Worm (Caenorhabditis elegans) whole organism, early embryonic: ENCODE results near the gene F20G2.6.

Experiments used
- B0310.2 ChIP-seq: sonication (generic microtip); optimal IDR thresholded peaks from 2 replicates; lab custom pipeline; 2016; ENCODE audit warnings: mild to moderate bottlenecking, missing genetic modification characterization, missing compliant biosample characterization
- F13C5.2 ChIP-seq: sonication (generic microtip); optimal IDR thresholded peaks from 2 replicates; lab custom pipeline; 2017; ENCODE audit warnings: mild to moderate bottlenecking, missing genetic modification characterization, inconsistent platforms, missing compliant biosample characterization
- aly-1 ChIP-seq: sonication (generic microtip); optimal IDR thresholded peaks from 2 replicates; lab custom pipeline; 2016; ENCODE audit warnings: missing genetic modification characterization, missing compliant biosample characterization
- ama-1 ChIP-seq: fragments of 150-350 bp; optimal IDR thresholded peaks from 2 replicates; lab custom pipeline; 2014
- ceh-13 ChIP-seq: fragments of 200-800 bp; sonication (Bioruptor generic); optimal IDR thresholded peaks from 2 replicates; lab custom pipeline; 2018; ENCODE audit warnings: mild to moderate bottlenecking, missing genetic modification characterization, missing compliant biosample characterization
- ceh-36 ChIP-seq: sonication (generic microtip); optimal IDR thresholded peaks from 2 replicates; lab custom pipeline; 2016; ENCODE audit warnings: missing genetic modification characterization, inconsistent platforms, missing compliant biosample characterization
- ets-7 ChIP-seq: sonication (generic microtip); optimal IDR thresholded peaks from 2 replicates; lab custom pipeline; 2016; ENCODE audit warnings: missing genotype, missing genetic modification characterization, missing compliant biosample characterization
- flt-1 ChIP-seq: fragments of 200-800 bp; sonication (Bioruptor generic); IDR thresholded peaks from 2 replicates; pipeline ENCODE4 v1.3.6; 2022; ENCODE audit warnings: missing genetic modification characterization, missing compliant biosample characterization
- hmbx-1 ChIP-seq: sonication (generic microtip); optimal IDR thresholded peaks from 2 replicates; lab custom pipeline; 2016; ENCODE audit warnings: mild to moderate bottlenecking, missing genetic modification characterization, missing compliant biosample characterization
- hmg-4 ChIP-seq: fragments of 200-800 bp; sonication (Bioruptor generic); optimal IDR thresholded peaks from 2 replicates; lab custom pipeline; 2018; ENCODE audit warnings: mild to moderate bottlenecking, missing genetic modification characterization, missing compliant biosample characterization
- hnd-1 ChIP-seq: sonication (generic microtip); optimal IDR thresholded peaks from 2 replicates; lab custom pipeline; 2016; ENCODE audit warnings: missing genetic modification characterization, missing compliant biosample characterization
- pes-1 ChIP-seq: fragments of 200-800 bp; sonication (Bioruptor generic); IDR thresholded peaks from 2 replicates; pipeline ENCODE4 v1.3.6; 2022; ENCODE audit warnings: missing genetic modification reagents, missing genetic modification characterization, missing compliant biosample characterization
- scrt-1 ChIP-seq: fragments of 200-800 bp; sonication (Bioruptor generic); IDR thresholded peaks from 2 replicates; pipeline ENCODE4 v1.3.6; 2022; ENCODE audit warnings: missing genetic modification characterization, missing compliant biosample characterization
- sea-1 ChIP-seq: fragments of 200-800 bp; sonication (Bioruptor generic); conservative IDR thresholded peaks from 2 replicates; pipeline ENCODE4 v1.3.6; 2022; ENCODE audit warnings: missing genetic modification characterization, missing compliant biosample characterization
- tbx-11 ChIP-seq: fragments of 200-800 bp; sonication (Bioruptor generic); IDR thresholded peaks from 2 replicates; pipeline ENCODE4 v1.3.6; 2022; ENCODE audit warnings: missing genetic modification characterization, missing compliant biosample characterization
- tbx-37 ChIP-seq: fragments of 200-800 bp; sonication (Bioruptor generic); conservative IDR thresholded peaks from 2 replicates; pipeline ENCODE4 v1.3.6; 2022; ENCODE audit warnings: missing genetic modification reagents, missing genetic modification characterization, missing compliant biosample characterization
- tra-4 ChIP-seq: sonication (generic microtip); optimal IDR thresholded peaks from 2 replicates; lab custom pipeline; 2017; ENCODE audit warnings: missing genetic modification characterization, missing compliant biosample characterization

The F20G2.6 gene

ce11 chrV:13780902-13781301, 18.0 kb downstream of the F20G2.6 start:
- TF ChIP-seq hmg-4 (GFP tag; lab: Kevin White, UChicago) (no peak), tbx-11 (GFP tag; lab: Robert Waterston, UW) (no peak), B0310.2 (tag; lab: Kevin White, UChicago) (no peak), ets-7 (tag; lab: Kevin White, UChicago) (no peak), pes-1 (GFP tag; lab: Robert Waterston, UW) (no peak), hnd-1 (tag; lab: Kevin White, UChicago) (no peak), sea-1 (no peak), F13C5.2 (tag; lab: Kevin White, UChicago) (no peak), ceh-36 (tag; lab: Kevin White, UChicago) (no peak), tbx-37 (GFP tag; lab: Robert Waterston, UW) (no peak), scrt-1 (GFP tag; lab: Robert Waterston, UW) (no peak), hmbx-1 (tag; lab: Kevin White, UChicago) (no peak), ama-1 (lab: Kevin White, UChicago) (no peak), flt-1 (GFP tag; lab: Robert Waterston, UW) (no peak), ceh-13 (GFP tag; lab: Kevin White, UChicago) (no peak), aly-1 (no peak), tra-4 (tag; lab: Kevin White, UChicago) (no peak)

- TF ChIP-seq hmbx-1 (tag; lab: Kevin White, UChicago) = no peak
These were observed 19.3 kb downstream of the F20G2.6 start, which contains the start of gene decr-1.1 for ce11 chrV:13782190-13782589. decr-1.1 (plus strand) TSS chrV:13782399.

DNA sequence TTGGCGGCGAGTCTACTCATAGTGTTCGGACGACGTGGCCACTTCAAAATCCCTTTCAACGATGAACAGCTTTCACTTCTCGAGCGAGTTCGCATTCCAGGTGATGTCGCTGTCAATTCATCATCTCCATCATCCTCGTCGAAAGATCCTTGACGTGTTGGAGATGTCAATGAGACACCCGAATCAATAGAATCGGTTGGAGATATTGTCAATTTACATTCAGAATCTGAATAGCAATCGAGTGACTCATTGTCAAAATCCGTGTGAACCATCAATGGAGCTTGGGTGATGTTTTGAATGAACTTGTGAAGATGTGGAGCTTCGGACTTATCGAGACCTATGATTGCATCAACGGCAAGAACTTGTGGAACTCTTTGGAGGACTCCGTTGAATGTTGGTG, 22.9 kb downstream of the F20G2.6 start:
- no peak for TF ChIP-seq tra-4 (tag; lab: Kevin White, UChicago)
- TF ChIP-seq tbx-37 (GFP tag; lab: Robert Waterston, UW) = no peak
- no peak for TF ChIP-seq B0310.2 (tag; lab: Kevin White, UChicago)
- no peak for TF ChIP-seq aly-1
- TF ChIP-seq ceh-36 (tag; lab: Kevin White, UChicago) = no peak
- no peak for TF ChIP-seq ets-7 (tag; lab: Kevin White, UChicago)
- TF ChIP-seq ama-1 (lab: Kevin White, UChicago) = no peak
- TF ChIP-seq hmg-4 (GFP tag; lab: Kevin White, UChicago) = no peak
- TF ChIP-seq hnd-1 (tag; lab: Kevin White, UChicago) = no peak

DNA sequence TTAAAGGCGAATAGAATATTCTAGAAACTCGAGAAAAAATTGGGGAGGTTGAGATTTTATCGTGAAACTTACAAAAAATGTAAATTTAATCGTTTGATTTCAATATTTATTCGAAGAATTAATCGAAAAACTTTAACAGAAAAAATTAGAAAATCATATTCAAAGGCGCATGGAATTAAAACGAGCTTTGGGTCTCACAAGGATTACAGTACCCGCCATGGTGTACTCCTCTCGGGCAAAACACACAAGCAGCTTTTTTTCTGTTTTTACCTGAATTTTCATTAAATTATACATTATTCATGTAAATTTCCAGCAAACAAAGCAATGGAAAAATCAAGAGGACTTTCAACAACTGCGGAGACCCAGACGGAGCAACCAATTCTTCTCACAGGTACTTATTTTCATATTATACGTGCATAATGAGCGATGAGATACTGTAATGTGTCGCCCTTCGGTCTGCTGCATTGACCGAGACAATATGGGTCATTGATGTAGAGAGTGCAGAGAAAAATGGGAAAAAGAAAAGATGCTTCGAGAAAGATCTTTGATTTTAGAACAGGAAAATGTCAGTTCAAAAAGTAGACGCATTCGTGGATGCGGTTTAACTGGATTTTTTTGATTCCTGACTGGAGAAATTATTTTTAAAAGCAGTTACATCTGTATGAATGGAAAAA, 24.5 kb downstream of the F20G2.6 start, which contains the start of the genes F53C11.4 and F53C11.5:
F53C11.4 (minus strand) TSS at position 128 of the 674 bp plus-strand sequence.
F53C11.5 (plus strand) TSS at position 325 of the 674 bp plus-strand sequence.
- TF ChIP-seq aly-1 (no peak), pes-1 (GFP tag; lab: Robert Waterston, UW) (no peak)

DNA sequence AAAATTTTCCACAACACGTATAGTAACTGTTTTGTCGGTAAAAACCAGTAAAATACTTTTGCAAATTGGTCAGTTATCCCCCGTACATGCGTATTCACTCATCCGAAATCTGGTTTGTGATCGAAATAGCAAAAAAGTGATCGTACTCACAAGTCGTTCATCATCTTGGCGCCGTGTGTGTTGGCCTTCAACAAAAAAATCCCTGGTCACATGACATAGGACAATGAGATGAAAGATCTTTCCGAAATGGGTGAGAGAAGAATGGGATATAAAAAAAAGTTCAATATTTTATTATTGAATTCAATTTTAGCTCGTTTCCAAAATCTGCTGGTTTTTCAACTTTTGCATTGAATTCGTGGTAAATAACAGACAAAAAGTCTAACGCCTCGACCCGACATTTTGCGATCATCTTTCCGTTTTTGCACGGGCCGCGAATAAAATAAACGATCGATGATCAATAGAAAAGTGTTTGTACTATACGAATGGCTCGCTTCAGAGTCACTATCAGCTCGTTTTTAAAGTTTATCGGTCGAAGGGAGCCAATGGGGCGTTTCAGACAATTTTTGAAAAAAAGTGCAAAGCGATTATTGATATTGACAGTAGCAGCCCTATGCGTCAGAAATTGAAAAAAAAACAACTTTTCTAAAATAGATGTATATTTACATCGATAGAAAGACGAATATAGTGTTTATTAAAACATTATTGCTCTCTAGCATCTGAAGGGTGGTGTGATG, 25.2 kb downstream of the F20G2.6 start:
- no peak for TF ChIP-seq hmbx-1 (tag; lab: Kevin White, UChicago)
- no peak for TF ChIP-seq flt-1 (GFP tag; lab: Robert Waterston, UW)
- no peak for TF ChIP-seq tbx-11 (GFP tag; lab: Robert Waterston, UW)
- TF ChIP-seq tra-4 (tag; lab: Kevin White, UChicago) = no peak
- no peak for TF ChIP-seq sea-1

DNA sequence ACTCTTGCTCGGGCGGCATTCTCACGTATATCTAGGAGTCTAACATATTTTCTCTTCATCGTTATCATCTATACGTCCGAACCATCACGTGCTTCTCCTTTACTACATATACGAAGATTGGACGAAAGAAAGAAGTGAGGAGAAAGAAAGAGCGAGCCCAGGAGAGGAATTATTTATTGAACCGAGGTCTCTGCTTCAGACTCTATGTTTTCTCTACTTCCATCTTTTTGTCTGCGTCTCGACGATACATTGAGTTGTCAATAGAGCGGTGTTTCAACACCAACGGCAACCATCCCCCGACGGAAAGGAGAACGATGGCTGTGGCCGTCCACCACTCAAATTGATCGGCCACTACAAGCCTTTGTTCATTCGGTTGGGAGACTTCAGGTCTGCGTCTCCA, 26.5 kb downstream of the F20G2.6 start:
- TF ChIP-seq aly-1 = no peak
- peak; percentile 79 for TF ChIP-seq hmg-4 (GFP tag; lab: Kevin White, UChicago)
- peak; percentile 27 for TF ChIP-seq ets-7 (tag; lab: Kevin White, UChicago)
- TF ChIP-seq tbx-37 (GFP tag; lab: Robert Waterston, UW) = peak; percentile 2; the same call in 1 of the 2 replicates
- peak; percentile 9 for TF ChIP-seq tra-4 (tag; lab: Kevin White, UChicago)

DNA sequence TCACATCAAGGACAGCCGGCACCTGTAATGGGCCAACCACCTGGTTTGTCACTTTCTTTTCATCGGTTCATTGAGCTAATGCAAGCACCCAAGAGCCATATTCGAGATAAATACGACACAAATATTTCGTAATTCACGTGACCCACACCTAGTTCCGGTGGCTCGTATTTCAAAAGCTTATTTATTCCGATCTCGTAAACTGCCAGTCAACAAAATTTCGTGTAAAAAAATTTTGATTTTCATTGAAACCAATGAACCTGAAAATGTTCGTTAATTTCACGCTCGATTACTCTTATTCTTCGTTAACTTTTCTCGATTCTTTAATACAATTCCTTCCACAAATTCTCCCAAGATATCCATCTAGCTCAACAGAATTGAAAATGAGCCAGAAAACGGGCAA, 27.2 kb downstream of the F20G2.6 start:
- TF ChIP-seq ceh-36 (tag; lab: Kevin White, UChicago) (no peak), aly-1 (no peak), sea-1 (no peak), B0310.2 (tag; lab: Kevin White, UChicago) (no peak), scrt-1 (GFP tag; lab: Robert Waterston, UW) (no peak), F13C5.2 (tag; lab: Kevin White, UChicago) (no peak), tra-4 (tag; lab: Kevin White, UChicago) (no peak), ama-1 (lab: Kevin White, UChicago) (no peak), ceh-13 (GFP tag; lab: Kevin White, UChicago) (no peak), hmg-4 (GFP tag; lab: Kevin White, UChicago) (no peak), tbx-11 (GFP tag; lab: Robert Waterston, UW) (no peak), hmbx-1 (tag; lab: Kevin White, UChicago) (no peak), flt-1 (GFP tag; lab: Robert Waterston, UW) (no peak), pes-1 (GFP tag; lab: Robert Waterston, UW) (no peak), hnd-1 (tag; lab: Kevin White, UChicago) (no peak), ets-7 (tag; lab: Kevin White, UChicago) (no peak), tbx-37 (GFP tag; lab: Robert Waterston, UW) (no peak)
